Worm (Caenorhabditis elegans): ENCODE data around the gene M03F4.4.

Gene M03F4.4

DNA sequence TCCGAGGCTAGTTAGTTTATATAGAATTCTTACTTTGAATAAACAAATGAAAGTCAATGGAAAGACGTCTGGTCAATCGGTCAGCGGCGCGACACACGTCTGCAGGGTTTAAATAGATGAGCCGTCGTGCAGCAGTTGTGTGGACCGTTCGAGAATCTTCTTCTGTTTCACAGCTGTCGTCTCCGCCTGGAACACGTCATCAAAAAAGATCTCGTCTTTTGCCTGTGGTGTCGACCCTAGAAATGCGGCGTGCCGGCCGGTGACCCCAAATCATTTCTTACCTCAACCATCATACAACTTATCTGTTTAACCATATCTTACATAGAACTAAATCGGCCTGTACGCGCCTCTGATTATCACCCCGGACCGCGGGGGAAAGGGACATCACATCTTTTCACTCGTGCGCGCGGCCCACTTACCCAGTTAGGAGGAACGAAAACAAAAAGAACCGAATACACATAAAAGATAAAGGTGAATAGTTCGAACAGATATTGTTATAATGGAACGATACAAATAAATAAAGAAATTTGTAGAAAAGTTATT lies 14.9 kb upstream of the M03F4.4 start:
- TF ChIP-seq unc-55 (GFP tag; optimal IDR thresholded peaks at IDR 0.05) (peak; percentile 38), eyg-1 (tag; optimal IDR thresholded peaks at IDR 0.05) (peak; percentile 6), mec-3 (tag; optimal IDR thresholded peaks at IDR 0.05; ENCODE audit: borderline replicate concordance) (no peak)

DNA sequence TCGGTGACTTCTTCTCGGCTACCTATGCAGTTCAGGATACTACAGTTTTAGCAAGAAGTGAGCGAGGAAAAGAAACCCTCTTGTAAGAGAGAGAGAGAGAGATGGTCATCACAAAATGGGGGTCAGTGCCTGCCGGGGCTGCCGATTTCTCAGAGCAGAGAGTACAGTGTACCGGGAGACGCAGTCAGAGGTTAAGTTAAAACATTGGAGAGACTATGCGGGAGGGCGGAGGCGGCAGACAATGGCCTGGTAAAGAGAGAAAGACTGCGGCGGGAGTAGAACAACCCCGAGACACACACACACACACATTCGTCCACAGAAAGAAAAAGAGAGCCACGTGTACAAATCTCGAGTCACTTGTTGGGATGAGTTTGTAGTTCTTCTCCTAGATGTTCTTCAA lies 14.2 kb upstream of the M03F4.4 start:
- TF ChIP-seq sdc-2 (tag; optimal IDR thresholded peaks at IDR 0.05) (peak; percentile 15), ceh-45 (GFP tag; IDR thresholded peaks at IDR 0.05) (no peak), hlh-15 (tag; optimal IDR thresholded peaks at IDR 0.05) (no peak), unc-55 (GFP tag; optimal IDR thresholded peaks at IDR 0.05) (peak; percentile 14), ceh-22 (tag; optimal IDR thresholded peaks at IDR 0.05) (no peak), hlh-6 (tag; optimal IDR thresholded peaks at IDR 0.05) (no peak), pha-2 (tag; optimal IDR thresholded peaks at IDR 0.05) (no peak), nhr-232 (tag; optimal IDR thresholded peaks at IDR 0.05) (no peak), rnt-1 (tag; optimal IDR thresholded peaks at IDR 0.05) (peak; percentile 33), pat-9 (tag; optimal IDR thresholded peaks at IDR 0.05) (no peak), pha-4 (tag; optimal IDR thresholded peaks at IDR 0.05) (no peak), ceh-2 (tag; optimal IDR thresholded peaks at IDR 0.05) (peak; percentile 37), lin-11 (tag; optimal IDR thresholded peaks at IDR 0.05) (no peak), ceh-31 (tag; optimal IDR thresholded peaks at IDR 0.05) (peak; percentile 43), eyg-1 (tag; optimal IDR thresholded peaks at IDR 0.05) (no peak), pros-1 (tag; optimal IDR thresholded peaks at IDR 0.05) (no peak), ama-1 (optimal IDR thresholded peaks at IDR 0.05) (no peak), K02D7.2 (tag; optimal IDR thresholded peaks at IDR 0.05) (no peak), dmd-4 (tag; optimal IDR thresholded peaks at IDR 0.05; ENCODE audit: borderline replicate concordance) (peak; percentile 3), nhr-11 (tag; optimal IDR thresholded peaks at IDR 0.05) (no peak), sox-2 (GFP tag; IDR thresholded peaks at IDR 0.05) (no peak), ref-2 (tag; optimal IDR thresholded peaks at IDR 0.05) (peak; percentile 47), Y22D7AL.16 (tag; optimal IDR thresholded peaks at IDR 0.05) (no peak), ceh-19 (GFP tag; optimal IDR thresholded peaks at IDR 0.05) (peak; percentile 12), odd-2 (tag; optimal IDR thresholded peaks at IDR 0.05) (no peak), hlh-30 (tag; optimal IDR thresholded peaks at IDR 0.05; ENCODE audit: insufficient read depth) (peak; percentile 85), pqm-1 (tag; optimal IDR thresholded peaks at IDR 0.05) (no peak), ceh-18 (tag; optimal IDR thresholded peaks at IDR 0.05) (peak; percentile 28), unc-3 (GFP tag; conservative IDR thresholded peaks at IDR 0.05) (no peak), unc-3 (tag; optimal IDR thresholded peaks at IDR 0.05) (no peak), mec-3 (tag; optimal IDR thresholded peaks at IDR 0.05; ENCODE audit: borderline replicate concordance) (no peak), unc-42 (tag; optimal IDR thresholded peaks at IDR 0.05) (no peak), ceh-48 (tag; optimal IDR thresholded peaks at IDR 0.05) (no peak), tbx-2 (tag; optimal IDR thresholded peaks at IDR 0.05) (peak; percentile 69)

DNA sequence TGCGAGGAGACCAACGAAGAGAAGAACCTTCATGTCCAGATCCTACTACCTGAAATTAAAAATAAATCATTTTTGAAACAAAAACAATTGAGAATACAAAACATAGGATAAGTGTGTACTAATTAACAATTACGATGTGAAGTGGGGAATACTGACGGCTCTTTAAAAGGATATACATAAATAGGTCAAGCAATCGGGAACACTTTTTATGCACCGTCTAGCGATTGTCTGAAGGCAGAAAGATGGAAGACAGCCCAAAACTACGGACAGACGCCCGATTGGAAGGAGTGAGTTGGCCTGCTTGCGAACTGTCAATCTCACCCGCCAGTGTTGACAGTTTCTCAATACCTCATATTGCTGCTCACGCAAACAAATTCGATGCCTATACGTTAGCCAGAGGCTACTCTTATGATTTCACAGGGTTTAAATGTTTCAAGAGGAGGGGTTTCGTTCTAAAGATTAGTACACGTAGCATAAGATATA lies 13.7 kb upstream of the M03F4.4 start, which contains the start of gene calu-1:
calu-1 (minus strand) TSS at position 51 of the 483 bp plus-strand sequence.
- TF ChIP-seq ceh-9 (tag; optimal IDR thresholded peaks at IDR 0.05) (no peak), odd-2 (tag; optimal IDR thresholded peaks at IDR 0.05) (no peak), zip-5 (tag; optimal IDR thresholded peaks at IDR 0.05) (no peak), ceh-31 (tag; optimal IDR thresholded peaks at IDR 0.05) (no peak), nhr-11 (tag; optimal IDR thresholded peaks at IDR 0.05) (no peak), hlh-6 (tag; optimal IDR thresholded peaks at IDR 0.05) (no peak), Y22D7AL.16 (tag; optimal IDR thresholded peaks at IDR 0.05) (no peak), pax-1 (tag; optimal IDR thresholded peaks at IDR 0.05) (no peak), sox-4 (tag; optimal IDR thresholded peaks at IDR 0.05) (no peak)

DNA sequence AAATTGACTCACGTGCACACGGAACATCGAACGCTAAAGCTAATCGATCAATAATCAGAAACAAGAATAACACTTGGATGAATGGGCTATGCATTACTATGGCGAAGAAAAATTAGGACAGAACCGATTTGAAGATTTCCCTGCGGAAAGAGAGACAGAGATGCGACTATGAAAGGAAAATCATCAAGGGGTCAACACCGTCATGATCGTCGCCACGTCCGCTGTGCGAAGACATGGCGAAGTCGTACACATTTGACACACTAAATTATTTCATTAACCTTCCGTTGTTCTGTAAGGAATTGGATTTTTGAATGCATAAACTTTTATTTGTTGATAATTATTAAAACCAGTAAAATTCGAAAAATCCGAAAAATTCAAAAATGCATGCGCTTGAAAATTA lies 12.0 kb upstream of the M03F4.4 start, which contains the start of gene M03F4.6:
M03F4.6 (minus strand) TSS at position 101 of the 400 bp plus-strand sequence.
- TF ChIP-seq dve-1 (tag; optimal IDR thresholded peaks at IDR 0.05) (no peak), ama-1 (optimal IDR thresholded peaks at IDR 0.05) (peak; percentile 68)
